Worm (Caenorhabditis elegans) whole organism, late embryonic: Measurements from ENCODE around the gene W02F12.2.

Experiments used
- T23F11.4 ChIP-seq: fragments of 200-800 bp; sonication (Bioruptor generic); optimal IDR thresholded peaks from 2 replicates; lab custom pipeline; 2018; ENCODE audit warnings: mild to moderate bottlenecking, missing genetic modification characterization, missing compliant biosample characterization
- ahr-1 ChIP-seq: sonication (generic microtip); optimal IDR thresholded peaks from 2 replicates; lab custom pipeline; 2016; ENCODE audit warnings: missing genetic modification characterization, missing compliant biosample characterization
- ceh-30 ChIP-seq: fragments of 150-350 bp; optimal IDR thresholded peaks from 2 replicates; lab custom pipeline; 2014; ENCODE audit warnings: missing biosample characterization, missing genetic modification characterization
- ceh-9 ChIP-seq: sonication (generic microtip); optimal IDR thresholded peaks from 2 replicates; lab custom pipeline; 2016; ENCODE audit warnings: mild to moderate bottlenecking, missing genetic modification characterization, inconsistent platforms, missing compliant biosample characterization
- hlh-30 ChIP-seq: sonication (generic microtip); optimal IDR thresholded peaks from 2 replicates; lab custom pipeline; 2017; ENCODE audit warnings: antibody characterized with exemption, missing genetic modification characterization, missing compliant biosample characterization; ENCODE audit not compliant: insufficient read depth
- odd-2 ChIP-seq: sonication (generic microtip); optimal IDR thresholded peaks from 2 replicates; lab custom pipeline; 2017; ENCODE audit warnings: antibody characterized with exemption, mild to moderate bottlenecking, missing genetic modification characterization, missing compliant biosample characterization
- pha-4 ChIP-seq: fragments of 150-350 bp; optimal IDR thresholded peaks from 2 replicates; lab custom pipeline; 2018; ENCODE audit warnings: missing biosample characterization, missing genetic modification reagents, missing genetic modification characterization
- pqm-1 ChIP-seq: sonication (generic microtip); optimal IDR thresholded peaks from 2 replicates; lab custom pipeline; 2016; ENCODE audit warnings: missing genetic modification characterization, missing compliant biosample characterization
- pros-1 ChIP-seq: fragments of 150-350 bp; optimal IDR thresholded peaks from 2 replicates; lab custom pipeline; 2014; ENCODE audit warnings: missing biosample characterization, missing genetic modification reagents, missing genetic modification characterization
- sox-2 ChIP-seq: fragments of 200-800 bp; sonication (Bioruptor generic); IDR thresholded peaks from 2 replicates; pipeline ENCODE4 v1.3.6; 2022; ENCODE audit warnings: missing genetic modification reagents, missing genetic modification characterization, missing compliant biosample characterization

DNA sequence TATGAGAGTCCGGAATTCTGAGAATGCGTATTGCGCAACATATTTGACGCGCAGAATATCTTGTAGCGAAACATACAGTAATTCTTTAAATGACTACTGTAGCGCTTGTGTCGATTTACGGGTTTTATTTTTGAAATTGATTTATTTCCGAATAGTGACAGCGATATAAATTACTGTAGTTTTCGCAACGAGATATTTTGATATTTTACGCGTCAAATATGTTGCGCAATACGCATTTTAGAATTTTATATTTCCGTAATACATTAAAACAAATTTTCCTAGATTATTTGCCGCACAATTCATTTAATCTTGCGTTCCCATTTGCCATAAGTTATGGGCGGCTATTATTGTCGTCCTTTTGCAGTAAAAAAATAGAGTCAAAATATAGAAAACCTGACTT, 7.9 kb upstream of the W02F12.2 start:
- no peak for TF ChIP-seq sox-2 (GFP tag; lab: Robert Waterston, UW)
- no peak for TF ChIP-seq pha-4
- TF ChIP-seq T23F11.4 (GFP tag; lab: Kevin White, UChicago) = no peak
- no peak for TF ChIP-seq ceh-30 (tag; lab: Kevin White, UChicago)
- TF ChIP-seq ceh-9 (tag; lab: Kevin White, UChicago) = no peak
- no peak for TF ChIP-seq pros-1 (tag; lab: Kevin White, UChicago)
- TF ChIP-seq pqm-1 (tag; lab: Kevin White, UChicago) = no peak
- no peak for TF ChIP-seq odd-2 (tag; lab: Kevin White, UChicago)
- TF ChIP-seq hlh-30 = no peak
- TF ChIP-seq ahr-1 = no peak
